Worm (Caenorhabditis elegans) whole organism, L2 larva: Measurements from ENCODE around the gene srx-32.
A peak's percentile ranks its signal among the peaks of the same experiment; 100 is the strongest.

ENCODE experiments used
- C34F6.9 ChIP-seq: fragments of 150-350 bp; optimal IDR thresholded peaks from 2 replicates; lab custom pipeline; 2014; ENCODE audit warnings: missing biosample characterization, missing genetic modification characterization
- F13H6.1 ChIP-seq: sonication (generic microtip); optimal IDR thresholded peaks from 2 replicates; lab custom pipeline; 2016; ENCODE audit warnings: missing genetic modification characterization, missing compliant biosample characterization
- R02D3.7 ChIP-seq: fragments of 150-350 bp; optimal IDR thresholded peaks from 2 replicates; lab custom pipeline; 2014; ENCODE audit warnings: missing biosample characterization, missing genetic modification characterization
- Y55F3AM.14 ChIP-seq: fragments of 200-800 bp; sonication (Bioruptor generic); optimal IDR thresholded peaks from 2 replicates; lab custom pipeline; 2018; ENCODE audit warnings: mild to moderate bottlenecking, missing genetic modification characterization, missing compliant biosample characterization
- ZK546.5 ChIP-seq: sonication (generic microtip); optimal IDR thresholded peaks from 2 replicates; lab custom pipeline; 2017; ENCODE audit warnings: missing biosample characterization, missing genetic modification characterization
- alr-1 ChIP-seq: fragments of 150-350 bp; optimal IDR thresholded peaks from 2 replicates; lab custom pipeline; 2014; ENCODE audit warnings: missing biosample characterization, missing genetic modification characterization
- aly-2 ChIP-seq: fragments of 150-350 bp; optimal IDR thresholded peaks from 2 replicates; lab custom pipeline; 2014; ENCODE audit warnings: missing biosample characterization, missing genetic modification characterization
- ama-1 ChIP-seq: fragments of 150-350 bp; optimal IDR thresholded peaks from 2 replicates; lab custom pipeline; 2018; ENCODE audit warnings: inconsistent platforms
- blmp-1 ChIP-seq: sonication (generic microtip); optimal IDR thresholded peaks from 2 replicates; lab custom pipeline; 2017; ENCODE audit warnings: missing genetic modification characterization, mild to moderate bottlenecking, missing compliant biosample characterization, antibody characterized with exemption, moderate library complexity; ENCODE audit not compliant: insufficient read depth
- ceh-16 ChIP-seq: fragments of 150-350 bp; optimal IDR thresholded peaks from 2 replicates; lab custom pipeline; 2014; ENCODE audit warnings: missing biosample characterization, missing genetic modification characterization
- ceh-82 ChIP-seq: fragments of 150-350 bp; optimal IDR thresholded peaks from 2 replicates; lab custom pipeline; 2014; ENCODE audit warnings: missing biosample characterization, missing genetic modification characterization
- crh-2 ChIP-seq: sonication (generic microtip); optimal IDR thresholded peaks from 2 replicates; lab custom pipeline; 2017; ENCODE audit warnings: missing biosample characterization, missing genetic modification characterization
- dmd-4 ChIP-seq: sonication (generic microtip); optimal IDR thresholded peaks from 2 replicates; lab custom pipeline; 2017; ENCODE audit warnings: missing biosample characterization, missing genetic modification characterization
- egl-27 ChIP-seq: sonication (generic microtip); optimal IDR thresholded peaks from 3 replicates; lab custom pipeline; 2017; ENCODE audit warnings: missing biosample characterization, missing genetic modification reagents, missing genetic modification characterization
- elt-1 ChIP-seq: fragments of 150-350 bp; optimal IDR thresholded peaks from 2 replicates; lab custom pipeline; 2014; ENCODE audit warnings: missing biosample characterization, missing genetic modification characterization
- elt-3 ChIP-seq: sonication (generic microtip); optimal IDR thresholded peaks from 2 replicates; lab custom pipeline; 2017; ENCODE audit warnings: missing biosample characterization, missing genetic modification characterization
- fos-1 ChIP-seq: fragments of 150-350 bp; optimal IDR thresholded peaks from 2 replicates; lab custom pipeline; 2014; ENCODE audit warnings: missing biosample characterization, missing genetic modification characterization
- gmeb-1 ChIP-seq: fragments of 150-350 bp; optimal IDR thresholded peaks from 2 replicates; lab custom pipeline; 2014; ENCODE audit warnings: missing biosample characterization, missing genetic modification characterization
- lin-11 ChIP-seq: fragments of 150-350 bp; sonication (generic microtip); optimal IDR thresholded peaks from 2 replicates; lab custom pipeline; 2014; ENCODE audit warnings: missing biosample characterization, missing genetic modification characterization, inconsistent platforms, mixed read lengths
- lin-13 ChIP-seq: fragments of 150-350 bp; optimal IDR thresholded peaks from 2 replicates; lab custom pipeline; 2014; ENCODE audit warnings: missing biosample characterization, missing genetic modification reagents, missing genetic modification characterization
- lin-39 ChIP-seq: fragments of 150-350 bp; optimal IDR thresholded peaks from 2 replicates; lab custom pipeline; 2014; ENCODE audit warnings: missing biosample characterization, missing genetic modification reagents, missing genetic modification characterization
- lsy-2 ChIP-seq, 2 experiments: fragments of 150-350 bp in 1 of 2; sonication (generic microtip) in 1 of 2; optimal IDR thresholded peaks; 2 replicates each; lab custom pipeline; 2014 to 2017; ENCODE audit warnings: missing biosample characterization in 2 of 2, missing genetic modification characterization in 2 of 2
- mab-5 ChIP-seq: fragments of 150-350 bp; optimal IDR thresholded peaks from 2 replicates; lab custom pipeline; 2014; ENCODE audit warnings: missing biosample characterization, missing genetic modification characterization
- mbf-1 ChIP-seq: sonication (generic microtip); optimal IDR thresholded peaks from 2 replicates; lab custom pipeline; 2017; ENCODE audit warnings: missing biosample characterization, missing genetic modification characterization
- mdl-1 ChIP-seq, 2 experiments: fragments of 150-350 bp in 1 of 2; sonication (generic microtip) in 1 of 2; optimal IDR thresholded peaks; 2 replicates each; lab custom pipeline; 2017; ENCODE audit warnings: missing biosample characterization in 2 of 2, missing genetic modification characterization in 2 of 2
- nhr-10 ChIP-seq: sonication (generic microtip); optimal IDR thresholded peaks from 2 replicates; lab custom pipeline; 2017; ENCODE audit warnings: missing biosample characterization, missing genetic modification characterization
- nhr-11 ChIP-seq: fragments of 150-350 bp; optimal IDR thresholded peaks from 2 replicates; lab custom pipeline; 2014; ENCODE audit warnings: missing biosample characterization, missing genetic modification characterization
- nhr-12 ChIP-seq: fragments of 150-350 bp; optimal IDR thresholded peaks from 2 replicates; lab custom pipeline; 2014; ENCODE audit warnings: missing biosample characterization, missing genetic modification characterization
- nhr-129 ChIP-seq: fragments of 150-350 bp; optimal IDR thresholded peaks from 2 replicates; lab custom pipeline; 2014; ENCODE audit warnings: missing biosample characterization, missing genetic modification characterization
- nhr-21 ChIP-seq: fragments of 150-350 bp; optimal IDR thresholded peaks from 2 replicates; lab custom pipeline; 2014; ENCODE audit warnings: missing biosample characterization, missing genetic modification characterization
- nhr-23 ChIP-seq: fragments of 150-350 bp; optimal IDR thresholded peaks from 2 replicates; lab custom pipeline; 2014; ENCODE audit warnings: missing biosample characterization, missing genetic modification reagents, missing genetic modification characterization
- nhr-237 ChIP-seq: fragments of 150-350 bp; optimal IDR thresholded peaks from 2 replicates; lab custom pipeline; 2014; ENCODE audit warnings: missing biosample characterization, missing genetic modification characterization
- nhr-25 ChIP-seq: fragments of 150-350 bp; sonication (generic microtip); optimal IDR thresholded peaks from 3 replicates; lab custom pipeline; 2014; ENCODE audit warnings: missing biosample characterization, missing genetic modification characterization
- nhr-6 ChIP-seq: fragments of 150-350 bp; optimal IDR thresholded peaks from 2 replicates; lab custom pipeline; 2014; ENCODE audit warnings: missing biosample characterization, missing genetic modification characterization
- nhr-77 ChIP-seq: fragments of 150-350 bp; optimal IDR thresholded peaks from 2 replicates; lab custom pipeline; 2014; ENCODE audit warnings: missing biosample characterization, missing genetic modification characterization
- peb-1 ChIP-seq: fragments of 150-350 bp; optimal IDR thresholded peaks from 2 replicates; lab custom pipeline; 2014; ENCODE audit warnings: missing biosample characterization, missing genetic modification characterization
- sem-4 ChIP-seq: fragments of 150-350 bp; optimal IDR thresholded peaks from 2 replicates; lab custom pipeline; 2014; ENCODE audit warnings: missing biosample characterization, missing genetic modification reagents, missing genetic modification characterization
- skn-1 ChIP-seq: sonication (generic microtip); optimal IDR thresholded peaks from 2 replicates; lab custom pipeline; 2017; ENCODE audit warnings: missing biosample characterization, missing genetic modification characterization
- sma-3 ChIP-seq: sonication (generic microtip); optimal IDR thresholded peaks from 2 replicates; lab custom pipeline; 2016; ENCODE audit warnings: missing genetic modification reagents, missing genetic modification characterization, missing compliant biosample characterization
- sma-9 ChIP-seq, 2 experiments: fragments of 150-350 bp in 1 of 2; sonication (generic microtip) in 1 of 2; optimal IDR thresholded peaks; 2 replicates each; lab custom pipeline; 2014 to 2016; ENCODE audit warnings: missing genetic modification characterization in 2 of 2, mild to moderate bottlenecking in 1 of 2, missing biosample characterization in 1 of 2, missing compliant biosample characterization in 1 of 2, missing genetic modification reagents in 1 of 2, moderate library complexity in 1 of 2
- snpc-4 ChIP-seq: fragments of 150-350 bp; optimal IDR thresholded peaks from 2 replicates; lab custom pipeline; 2014; ENCODE audit warnings: missing biosample characterization, missing genetic modification characterization
- unc-39 ChIP-seq: fragments of 150-350 bp; optimal IDR thresholded peaks from 2 replicates; lab custom pipeline; 2014; ENCODE audit warnings: missing biosample characterization, missing genetic modification characterization
- unc-55 ChIP-seq: fragments of 150-350 bp; sonication (generic microtip); optimal IDR thresholded peaks from 3 replicates; lab custom pipeline; 2014; ENCODE audit warnings: missing biosample characterization, missing genetic modification reagents, missing genetic modification characterization
- unc-62 ChIP-seq: fragments of 150-350 bp; optimal IDR thresholded peaks from 2 replicates; lab custom pipeline; 2014; ENCODE audit warnings: missing biosample characterization, missing genetic modification reagents, missing genetic modification characterization
- zag-1 ChIP-seq: fragments of 150-350 bp; optimal IDR thresholded peaks from 2 replicates; lab custom pipeline; 2014; ENCODE audit warnings: missing biosample characterization, missing genetic modification characterization
- ztf-1 ChIP-seq: fragments of 200-800 bp; sonication (Bioruptor generic); conservative IDR thresholded peaks from 2 replicates; pipeline ENCODE4 v1.3.6; 2022; ENCODE audit warnings: missing genetic modification characterization, missing compliant biosample characterization
- ztf-11 ChIP-seq: sonication (generic microtip); optimal IDR thresholded peaks from 2 replicates; lab custom pipeline; 2017; ENCODE audit warnings: missing biosample characterization, missing genetic modification characterization
- ztf-4 ChIP-seq: fragments of 150-350 bp; optimal IDR thresholded peaks from 2 replicates; lab custom pipeline; 2014; ENCODE audit warnings: missing biosample characterization, missing genetic modification characterization

srx-32 gene

ce11 chrV:774341-774740, 46.2 kb downstream of the srx-32 start:
- TF ChIP-seq nhr-10 (tag; lab: Kevin White, UChicago), result no peak
- no peak for TF ChIP-seq snpc-4 (tag; lab: Kevin White, UChicago)
- no peak for TF ChIP-seq sem-4
- TF ChIP-seq Y55F3AM.14, result no peak
- TF ChIP-seq unc-62 (GFP tag; lab: Kevin White, UChicago), result no peak
- no peak for TF ChIP-seq ZK546.5 (tag; lab: Kevin White, UChicago)
- TF ChIP-seq skn-1 (tag; lab: Kevin White, UChicago), result no peak
- no peak for TF ChIP-seq lin-13
- TF ChIP-seq peb-1 (tag; lab: Kevin White, UChicago), result no peak

- TF ChIP-seq nhr-129 (tag; lab: Kevin White, UChicago), result peak; percentile 69
- peak; percentile 90 for TF ChIP-seq sma-3
- TF ChIP-seq nhr-6 (tag; lab: Kevin White, UChicago), result peak; percentile 66
- TF ChIP-seq unc-55 (GFP tag; lab: Kevin White, UChicago), result peak; percentile 89
- no peak for TF ChIP-seq aly-2 (tag; lab: Kevin White, UChicago)
- no peak for TF ChIP-seq dmd-4 (tag; lab: Kevin White, UChicago)
- TF ChIP-seq gmeb-1 (tag; lab: Kevin White, UChicago), result peak; percentile 98
- peak; percentile 55 for TF ChIP-seq ama-1 (lab: Kevin White, UChicago)
- TF ChIP-seq C34F6.9 (tag; lab: Kevin White, UChicago), result peak; percentile 93
- TF ChIP-seq unc-39, result no peak
- no peak for TF ChIP-seq mdl-1 (tag; optimal IDR thresholded peaks at IDR 0.05; lab: Kevin White, UChicago)
- TF ChIP-seq ztf-11, result no peak
- TF ChIP-seq elt-3 (tag; lab: Kevin White, UChicago), result no peak
- peak; percentile 81 for TF ChIP-seq nhr-21 (tag; lab: Kevin White, UChicago)
- TF ChIP-seq elt-1, result no peak
- TF ChIP-seq ztf-4 (tag; lab: Kevin White, UChicago), result peak; percentile 72
- TF ChIP-seq nhr-12 (tag; lab: Kevin White, UChicago), result no peak
- TF ChIP-seq nhr-77, result no peak
- TF ChIP-seq unc-62 (GFP tag; lab: Kevin White, UChicago), result peak; percentile 9
- peak; percentile 89 for TF ChIP-seq sma-9 (GFP tag; optimal IDR thresholded peaks at IDR 0.05; lab: Kevin White, UChicago)
- TF ChIP-seq sma-9 (tag; optimal IDR thresholded peaks at IDR 0.05; lab: Kevin White, UChicago), result no peak
- TF ChIP-seq ZK546.5 (tag; lab: Kevin White, UChicago), result no peak
- peak; percentile 69 for TF ChIP-seq nhr-25 (tag; lab: Kevin White, UChicago)
- TF ChIP-seq sem-4, result peak; percentile 76
- no peak for TF ChIP-seq mbf-1 (tag; lab: Kevin White, UChicago)
- no peak for TF ChIP-seq ceh-16 (tag; lab: Kevin White, UChicago)
- TF ChIP-seq egl-27 (tag; lab: Kevin White, UChicago), result peak; percentile 72
- TF ChIP-seq alr-1 (tag; lab: Kevin White, UChicago), result no peak
- peak; percentile 90 for TF ChIP-seq crh-2 (tag; lab: Kevin White, UChicago)
- TF ChIP-seq skn-1 (tag; lab: Kevin White, UChicago), result no peak
- TF ChIP-seq zag-1 (tag; lab: Kevin White, UChicago), result no peak
- peak; percentile 79 for TF ChIP-seq lin-11 (tag; lab: Kevin White, UChicago)
- TF ChIP-seq ztf-1 (GFP tag; lab: Robert Waterston, UW), result no peak
- peak; percentile 22 for TF ChIP-seq ceh-82 (tag; lab: Kevin White, UChicago)
- peak; percentile 88 for TF ChIP-seq lin-13
- peak; percentile 9 for TF ChIP-seq nhr-237 (tag; lab: Kevin White, UChicago)
- TF ChIP-seq R02D3.7 (tag; lab: Kevin White, UChicago), result peak; percentile 1
- no peak for TF ChIP-seq nhr-23 (tag; lab: Kevin White, UChicago)
- TF ChIP-seq mab-5 (tag; lab: Kevin White, UChicago), result peak; percentile 70
- TF ChIP-seq nhr-11 (tag; lab: Kevin White, UChicago), result no peak
- no peak for TF ChIP-seq lin-39
- peak; percentile 64 to 90 for TF ChIP-seq lsy-2 (tag; optimal IDR thresholded peaks at IDR 0.05; lab: Kevin White, UChicago)
- TF ChIP-seq Y55F3AM.14, result no peak
- no peak for TF ChIP-seq peb-1 (tag; lab: Kevin White, UChicago)
- TF ChIP-seq fos-1 (tag; lab: Kevin White, UChicago), result peak; percentile 66
- TF ChIP-seq F13H6.1 (tag; lab: Kevin White, UChicago), result peak; percentile 80
- peak; percentile 26 for TF ChIP-seq blmp-1
- TF ChIP-seq nhr-10 (tag; lab: Kevin White, UChicago), result no peak
- TF ChIP-seq snpc-4 (tag; lab: Kevin White, UChicago), result peak; percentile 35
These were observed 47.3 kb downstream of the srx-32 start, which contains the start of gene sti-1 for ce11 chrV:773256-773655. TSS of gene sti-1 (plus strand) at chrV:773518.
